Worm (Caenorhabditis elegans) whole organism, early embryonic: Measurements from ENCODE around the gene pals-32.

Experiments used
- F13C5.2 ChIP-seq: sonication (generic microtip); optimal IDR thresholded peaks from 2 replicates; lab custom pipeline; 2017; ENCODE audit warnings: mild to moderate bottlenecking, missing genetic modification characterization, inconsistent platforms, missing compliant biosample characterization
- ama-1 ChIP-seq: fragments of 150-350 bp; optimal IDR thresholded peaks from 2 replicates; lab custom pipeline; 2014

DNA sequence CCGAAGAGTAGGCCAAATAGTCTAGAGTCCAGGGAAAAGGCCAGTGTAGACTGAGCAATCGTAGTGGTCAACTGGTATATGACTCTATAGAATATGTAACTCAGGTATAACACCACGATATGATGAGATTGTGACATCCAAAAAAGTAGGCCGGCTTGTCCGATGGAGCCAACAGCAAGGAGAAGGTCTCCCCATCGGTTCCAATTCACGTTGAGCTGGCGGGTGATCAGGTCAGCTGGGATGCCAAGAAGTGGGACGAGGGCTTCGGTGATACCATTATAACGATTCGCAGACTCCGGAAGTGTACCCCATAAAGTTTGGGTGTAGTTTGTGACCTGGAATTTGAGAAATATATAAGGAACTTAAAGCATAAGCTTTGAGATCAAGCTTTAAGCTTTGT lies 23.5 kb upstream of the pals-32 start:
- TF ChIP-seq ama-1 (lab: Kevin White, UChicago) (no peak), F13C5.2 (no peak)
